Fruit fly (Drosophila melanogaster): Measurements from ENCODE around the gene DIP-delta.

Gene DIP-delta

DNA sequence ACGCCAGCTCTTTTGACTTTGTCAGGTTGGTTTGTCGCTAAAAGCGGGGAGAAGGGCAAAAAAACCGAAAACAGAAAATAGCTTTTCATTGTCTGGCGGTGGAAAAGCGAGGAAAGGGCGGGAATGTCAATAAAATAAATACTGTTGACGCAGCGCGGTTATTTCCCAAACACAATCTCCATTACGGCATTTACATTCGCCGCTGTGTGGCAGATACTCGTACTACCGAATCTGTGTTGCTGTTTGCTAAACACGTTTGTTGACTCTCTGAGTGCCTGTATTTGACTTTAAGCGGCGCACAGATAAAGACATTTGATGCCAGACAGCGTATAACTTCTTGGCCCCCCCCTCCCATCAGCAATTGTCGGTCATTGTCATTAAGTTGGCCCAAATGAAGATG lies 23.2 kb downstream of the DIP-delta start (continued):
- peak; percentile 22; the same call in 1 of the 2 replicates for TF ChIP-seq CG14441 (GFP tag; IDR thresholded peaks at IDR 0.05)
- TF ChIP-seq prd (optimal IDR thresholded peaks at IDR 0.05), result no peak
- peak; percentile 40; the same call in 1 of the 3 replicates for TF ChIP-seq prd (GFP tag; IDR thresholded peaks at IDR 0.05)
- TF ChIP-seq vnd (GFP tag; IDR thresholded peaks at IDR 0.05; ENCODE audit: partially characterized antibody), result no peak
- peak; percentile 60 for TF ChIP-seq Side (GFP tag; optimal IDR thresholded peaks at IDR 0.05)
- TF ChIP-seq CG34376 (GFP tag; optimal IDR thresholded peaks at IDR 0.05), result no peak
- TF ChIP-seq knrl (GFP tag; IDR thresholded peaks at IDR 0.05; ENCODE audit: partially characterized antibody), result no peak
- peak; percentile 61 for TF ChIP-seq CG4707 (GFP tag; optimal IDR thresholded peaks at IDR 0.05)
- TF ChIP-seq zf30C (GFP tag; optimal IDR thresholded peaks at IDR 0.05), result no peak
- TF ChIP-seq CG10462 (GFP tag; optimal IDR thresholded peaks at IDR 0.05), result no peak
- peak; percentile 54; the same call in 1 of the 3 replicates for TF ChIP-seq ken (GFP tag; IDR thresholded peaks at IDR 0.05)
- TF ChIP-seq bowl (GFP tag; IDR thresholded peaks at IDR 0.05), result no peak
- TF ChIP-seq fd64A (GFP tag; optimal IDR thresholded peaks at IDR 0.05), result peak; percentile 92
- peak; percentile 50 for TF ChIP-seq Ada2b (GFP tag; IDR thresholded peaks at IDR 0.05)
- peak; percentile 24; the same call in 1 of the 2 replicates for TF ChIP-seq CG4360 (GFP tag; IDR thresholded peaks at IDR 0.05)
- no peak for TF ChIP-seq pan (optimal IDR thresholded peaks at IDR 0.05)
- peak in 1 of 2 experiments; percentile 42 for TF ChIP-seq pan (GFP tag; optimal IDR thresholded peaks at IDR 0.05 in 1 of 2, IDR thresholded peaks at IDR 0.05 in 1 of 2)
- peak; percentile 23 for TF ChIP-seq CG12299 (tag; optimal IDR thresholded peaks at IDR 0.05)
- TF ChIP-seq bcd (GFP tag; optimal IDR thresholded peaks at IDR 0.05), result peak; percentile 52
- TF ChIP-seq CG15514 (GFP tag; optimal IDR thresholded peaks at IDR 0.05), result peak; percentile 45
- peak; percentile 48 for TF ChIP-seq CG30431 (GFP tag; optimal IDR thresholded peaks at IDR 0.05)
- no peak for TF ChIP-seq Chrac-16 (GFP tag; optimal IDR thresholded peaks at IDR 0.05)
- TF ChIP-seq NFAT (GFP tag; IDR thresholded peaks at IDR 0.05), result no peak
- TF ChIP-seq CG4424 (GFP tag; optimal IDR thresholded peaks at IDR 0.05), result peak; percentile 61
- peak; percentile 26 for TF ChIP-seq tup (GFP tag; optimal IDR thresholded peaks at IDR 0.05)
- TF ChIP-seq repo (GFP tag; optimal IDR thresholded peaks at IDR 0.05), result peak; percentile 2
- TF ChIP-seq CG7987 (GFP tag; optimal IDR thresholded peaks at IDR 0.05), result no peak
- TF ChIP-seq CG33557 (GFP tag; optimal IDR thresholded peaks at IDR 0.05), result peak; percentile 77
- TF ChIP-seq gsb-n (tag; optimal IDR thresholded peaks at IDR 0.05), result peak; percentile 79
- no peak for TF ChIP-seq mld (GFP tag; IDR thresholded peaks at IDR 0.05; ENCODE audit: partially characterized antibody)
- peak; percentile 45 for TF ChIP-seq CG11398 (GFP tag; optimal IDR thresholded peaks at IDR 0.05)
- no peak for TF ChIP-seq CG32767 (GFP tag; IDR thresholded peaks at IDR 0.05)
- no peak for TF ChIP-seq Lpt (GFP tag; optimal IDR thresholded peaks at IDR 0.05)
- TF ChIP-seq grau (tag; optimal IDR thresholded peaks at IDR 0.05), result peak; percentile 45
- TF ChIP-seq Hmr (GFP tag; optimal IDR thresholded peaks at IDR 0.05), result peak; percentile 62
- peak; percentile 26 for TF ChIP-seq Ets65A (GFP tag)
- TF ChIP-seq bbx (GFP tag; IDR thresholded peaks at IDR 0.05; ENCODE audit: partially characterized antibody), result no peak
- TF ChIP-seq chinmo (GFP tag; IDR thresholded peaks at IDR 0.05; ENCODE audit: partially characterized antibody), result no peak
- TF ChIP-seq phol (tag; optimal IDR thresholded peaks at IDR 0.05), result no peak
- TF ChIP-seq BEAF-32 (GFP tag; optimal IDR thresholded peaks at IDR 0.05), result no peak
- TF ChIP-seq CG16813 (GFP tag; IDR thresholded peaks at IDR 0.05; ENCODE audit: partially characterized antibody), result no peak
- TF ChIP-seq CG3281 (GFP tag; optimal IDR thresholded peaks at IDR 0.05), result peak; percentile 63
- TF ChIP-seq luna (GFP tag; optimal IDR thresholded peaks at IDR 0.05), result no peak
- peak; percentile 1 for TF ChIP-seq p53 (GFP tag; optimal IDR thresholded peaks at IDR 0.05)
- no peak for TF ChIP-seq h (optimal IDR thresholded peaks at IDR 0.05)
- TF ChIP-seq CG3847 (GFP tag; IDR thresholded peaks at IDR 0.05), result peak; percentile 46; the same call in 1 of the 2 replicates
- no peak for TF ChIP-seq Stat92E (GFP tag; optimal IDR thresholded peaks at IDR 0.05)
- TF ChIP-seq usp (GFP tag; optimal IDR thresholded peaks at IDR 0.05), result no peak
- peak; percentile 38 to 76 for TF ChIP-seq chif (GFP tag; optimal IDR thresholded peaks at IDR 0.05)
- peak; percentile 38 for TF ChIP-seq CG15696 (tag; optimal IDR thresholded peaks at IDR 0.05)
- peak; percentile 48 for TF ChIP-seq Hey (tag; optimal IDR thresholded peaks at IDR 0.05)

Data from whole organism, embryonic.